Worm (Caenorhabditis elegans): Measurements from ENCODE around the gene C05G5.1.

Gene C05G5.1

ce11 chrX:14740019-14740418 lies at the start of gene C05G5.1:
TSS of gene C05G5.1 (minus strand) at chrX:14740119.
- no peak for TF ChIP-seq tab-1 (GFP tag; IDR thresholded peaks at IDR 0.05)
- TF ChIP-seq ztf-29 (GFP tag; IDR thresholded peaks at IDR 0.05), result no peak
- TF ChIP-seq cog-1 (tag; optimal IDR thresholded peaks at IDR 0.05), result no peak
- no peak for TF ChIP-seq flt-1 (GFP tag; IDR thresholded peaks at IDR 0.05)
- no peak for TF ChIP-seq T22C8.4 (GFP tag; IDR thresholded peaks at IDR 0.05)
- TF ChIP-seq med-1 (GFP tag; optimal IDR thresholded peaks at IDR 0.05; ENCODE audit: insufficient read depth), result no peak
- no peak for TF ChIP-seq ref-1 (GFP tag; conservative IDR thresholded peaks at IDR 0.05)
- no peak for TF ChIP-seq klf-2 (GFP tag; conservative IDR thresholded peaks at IDR 0.05)
- TF ChIP-seq ztf-23 (GFP tag; IDR thresholded peaks at IDR 0.05), result no peak

ce11 chrX:14787557-14787932 lies 47.6 kb upstream of the C05G5.1 start:
- no peak for TF ChIP-seq ref-1 (GFP tag; conservative IDR thresholded peaks at IDR 0.05)
- no peak for TF ChIP-seq ztf-23 (GFP tag; IDR thresholded peaks at IDR 0.05)
- no peak for TF ChIP-seq ztf-29 (GFP tag; IDR thresholded peaks at IDR 0.05)
- no peak for TF ChIP-seq med-1 (GFP tag; optimal IDR thresholded peaks at IDR 0.05; ENCODE audit: insufficient read depth)
- TF ChIP-seq flt-1 (GFP tag; IDR thresholded peaks at IDR 0.05), result no peak
- TF ChIP-seq cog-1 (tag; optimal IDR thresholded peaks at IDR 0.05), result no peak
- TF ChIP-seq klf-2 (GFP tag; conservative IDR thresholded peaks at IDR 0.05), result no peak
- TF ChIP-seq tab-1 (GFP tag; IDR thresholded peaks at IDR 0.05), result no peak
- TF ChIP-seq T22C8.4 (GFP tag; IDR thresholded peaks at IDR 0.05), result no peak

ce11 chrX:14786821-14787556 lies 47.1 kb upstream of the C05G5.1 start:
- TF ChIP-seq ztf-23 (GFP tag; IDR thresholded peaks at IDR 0.05) (no peak), T22C8.4 (GFP tag; IDR thresholded peaks at IDR 0.05) (no peak), med-1 (GFP tag; optimal IDR thresholded peaks at IDR 0.05; ENCODE audit: insufficient read depth) (no peak), cog-1 (tag; optimal IDR thresholded peaks at IDR 0.05) (no peak), flt-1 (GFP tag; IDR thresholded peaks at IDR 0.05) (no peak), tab-1 (GFP tag; IDR thresholded peaks at IDR 0.05) (no peak), ref-1 (GFP tag; conservative IDR thresholded peaks at IDR 0.05) (no peak), klf-2 (GFP tag; conservative IDR thresholded peaks at IDR 0.05) (no peak), ztf-29 (GFP tag; IDR thresholded peaks at IDR 0.05) (no peak)

ce11 chrX:14783434-14784142 lies 43.7 kb upstream of the C05G5.1 start:
- TF ChIP-seq flt-1 (GFP tag; IDR thresholded peaks at IDR 0.05) (no peak), cog-1 (tag; optimal IDR thresholded peaks at IDR 0.05) (no peak), klf-2 (GFP tag; conservative IDR thresholded peaks at IDR 0.05) (no peak), ztf-23 (GFP tag; IDR thresholded peaks at IDR 0.05) (no peak), ztf-29 (GFP tag; IDR thresholded peaks at IDR 0.05) (no peak), T22C8.4 (GFP tag; IDR thresholded peaks at IDR 0.05) (no peak), ref-1 (GFP tag; conservative IDR thresholded peaks at IDR 0.05) (no peak)

ce11 chrX:14780176-14780575 lies 40.3 kb upstream of the C05G5.1 start:
- TF ChIP-seq tab-1 (GFP tag; IDR thresholded peaks at IDR 0.05) (no peak), med-1 (GFP tag; optimal IDR thresholded peaks at IDR 0.05; ENCODE audit: insufficient read depth) (no peak), cog-1 (tag; optimal IDR thresholded peaks at IDR 0.05) (no peak), flt-1 (GFP tag; IDR thresholded peaks at IDR 0.05) (no peak), klf-2 (GFP tag; conservative IDR thresholded peaks at IDR 0.05) (no peak), ztf-23 (GFP tag; IDR thresholded peaks at IDR 0.05) (no peak), ref-1 (GFP tag; conservative IDR thresholded peaks at IDR 0.05) (no peak; the same call in 1 of the 2 replicates), T22C8.4 (GFP tag; IDR thresholded peaks at IDR 0.05) (no peak), ztf-29 (GFP tag; IDR thresholded peaks at IDR 0.05) (no peak)

ce11 chrX:14778112-14778511 lies 38.2 kb upstream of the C05G5.1 start:
- TF ChIP-seq med-1 (GFP tag; optimal IDR thresholded peaks at IDR 0.05; ENCODE audit: insufficient read depth), result no peak
- TF ChIP-seq ref-1 (GFP tag; conservative IDR thresholded peaks at IDR 0.05), result no peak
- TF ChIP-seq ztf-29 (GFP tag; IDR thresholded peaks at IDR 0.05), result no peak

ce11 chrX:14776312-14776711 lies 36.4 kb upstream of the C05G5.1 start:
- TF ChIP-seq med-1 (GFP tag; optimal IDR thresholded peaks at IDR 0.05; ENCODE audit: insufficient read depth) (no peak), tab-1 (GFP tag; IDR thresholded peaks at IDR 0.05) (no peak), klf-2 (GFP tag; conservative IDR thresholded peaks at IDR 0.05) (no peak), flt-1 (GFP tag; IDR thresholded peaks at IDR 0.05) (no peak), cog-1 (tag; optimal IDR thresholded peaks at IDR 0.05) (no peak), ztf-23 (GFP tag; IDR thresholded peaks at IDR 0.05) (no peak), T22C8.4 (GFP tag; IDR thresholded peaks at IDR 0.05) (no peak), ztf-29 (GFP tag; IDR thresholded peaks at IDR 0.05) (no peak), ref-1 (GFP tag; conservative IDR thresholded peaks at IDR 0.05) (no peak)

- TF ChIP-seq flt-1 (GFP tag; IDR thresholded peaks at IDR 0.05) (no peak), klf-2 (GFP tag; conservative IDR thresholded peaks at IDR 0.05) (no peak), tab-1 (GFP tag; IDR thresholded peaks at IDR 0.05) (no peak), cog-1 (tag; optimal IDR thresholded peaks at IDR 0.05) (no peak), med-1 (GFP tag; optimal IDR thresholded peaks at IDR 0.05; ENCODE audit: insufficient read depth) (no peak), ref-1 (GFP tag; conservative IDR thresholded peaks at IDR 0.05) (no peak), ztf-23 (GFP tag; IDR thresholded peaks at IDR 0.05) (no peak), ztf-29 (GFP tag; IDR thresholded peaks at IDR 0.05) (no peak), T22C8.4 (GFP tag; IDR thresholded peaks at IDR 0.05) (no peak)
Measured at ce11 chrX:14775222-14775621, 35.3 kb upstream of the C05G5.1 start.

- TF ChIP-seq klf-2 (GFP tag; conservative IDR thresholded peaks at IDR 0.05) (no peak), cog-1 (tag; optimal IDR thresholded peaks at IDR 0.05) (no peak), tab-1 (GFP tag; IDR thresholded peaks at IDR 0.05) (no peak), ztf-23 (GFP tag; IDR thresholded peaks at IDR 0.05) (no peak), flt-1 (GFP tag; IDR thresholded peaks at IDR 0.05) (no peak)
Measured at ce11 chrX:14773238-14773637, 33.3 kb upstream of the C05G5.1 start, which contains the start of gene unc-3. TSS of gene unc-3 (plus strand) at chrX:14773538.
